Worm (Caenorhabditis elegans): ENCODE measurements around the gene hsp-90.

hsp-90 gene

ce11 chrV:14685435-14686058 lies 829 bp downstream of the hsp-90 start, which contains the start of gene C47E8.4 (continued):
- TF ChIP-seq nhr-25 (tag; optimal IDR thresholded peaks at IDR 0.05; ENCODE audit: borderline replicate concordance, insufficient read depth) (peak; percentile 94), nhr-6 (tag; optimal IDR thresholded peaks at IDR 0.05) (peak; percentile 99), nhr-10 (tag; optimal IDR thresholded peaks at IDR 0.05) (peak; percentile 82), mxl-2 (GFP tag; conservative IDR thresholded peaks at IDR 0.05) (peak; percentile 63; the same call in 1 of the 2 replicates), unc-130 (GFP tag; optimal IDR thresholded peaks at IDR 0.05) (peak; percentile 97), R02D3.7 (tag; optimal IDR thresholded peaks at IDR 0.05) (no peak), hif-1 (tag; optimal IDR thresholded peaks at IDR 0.05) (peak; percentile 77 to 95), ceh-62 (tag; optimal IDR thresholded peaks at IDR 0.05) (no peak), dmd-6 (GFP tag; IDR thresholded peaks at IDR 0.05) (peak; percentile 97), pha-4 (GFP tag; IDR thresholded peaks at IDR 0.05) (peak; percentile 94), pha-4 (tag; optimal IDR thresholded peaks at IDR 0.05) (peak; percentile 90), tag-97 (GFP tag; IDR thresholded peaks at IDR 0.05) (peak; percentile 96), dmd-9 (GFP tag; IDR thresholded peaks at IDR 0.05) (peak; percentile 99), nhr-11 (tag; optimal IDR thresholded peaks at IDR 0.05) (peak; percentile 99), lin-1 (GFP tag; IDR thresholded peaks at IDR 0.05) (peak; percentile 89), aha-1 (tag) (peak; percentile 99), jun-1 (tag; optimal IDR thresholded peaks at IDR 0.05) (peak; percentile 89), madf-5 (GFP tag; IDR thresholded peaks at IDR 0.05) (peak; percentile 74 to 81; a peak in 2 of 4 replicates), saeg-2 (GFP tag; IDR thresholded peaks at IDR 0.05) (peak; percentile 91), unc-62 (GFP tag; optimal IDR thresholded peaks at IDR 0.05 in 1 of 2) (peak; percentile 56 to 99), unc-62 (tag; optimal IDR thresholded peaks at IDR 0.05) (no peak)

- TF ChIP-seq unc-39 (tag; optimal IDR thresholded peaks at IDR 0.05) = no peak
- no peak for TF ChIP-seq dmd-8 (GFP tag; IDR thresholded peaks at IDR 0.05)
- no peak for TF ChIP-seq egl-27 (tag; optimal IDR thresholded peaks at IDR 0.05)
- TF ChIP-seq duxl-1 (tag; optimal IDR thresholded peaks at IDR 0.05; ENCODE audit: poor library complexity) = no peak
- 0 out of 2 replicates have a peak, but pooled peaks have one; percentile 6 for TF ChIP-seq dmd-6 (GFP tag; IDR thresholded peaks at IDR 0.05)
- TF ChIP-seq nhr-25 (tag; optimal IDR thresholded peaks at IDR 0.05; ENCODE audit: borderline replicate concordance, insufficient read depth) = no peak
- no peak for TF ChIP-seq nhr-28 (tag; optimal IDR thresholded peaks at IDR 0.05)
- no peak for TF ChIP-seq Y5F2A.4 (GFP tag; optimal IDR thresholded peaks at IDR 0.05)
- TF ChIP-seq jun-1 (tag; optimal IDR thresholded peaks at IDR 0.05) = no peak
- TF ChIP-seq nhr-77 (tag; optimal IDR thresholded peaks at IDR 0.05) = no peak
- no peak for TF ChIP-seq T20F7.1 (GFP tag; optimal IDR thresholded peaks at IDR 0.05)
- TF ChIP-seq snpc-4 (tag; optimal IDR thresholded peaks at IDR 0.05) = no peak
- TF ChIP-seq rbr-2 (tag; optimal IDR thresholded peaks at IDR 0.05) = no peak
- TF ChIP-seq cey-2 (tag; optimal IDR thresholded peaks at IDR 0.05; ENCODE audit: borderline replicate concordance, insufficient read depth) = no peak
- TF ChIP-seq tag-97 (GFP tag; IDR thresholded peaks at IDR 0.05) = no peak
- TF ChIP-seq F26F4.8 (GFP tag; conservative IDR thresholded peaks at IDR 0.05) = no peak
- peak in 1 of 2 experiments; percentile 97 for TF ChIP-seq unc-62 (GFP tag; optimal IDR thresholded peaks at IDR 0.05 in 1 of 2)
- TF ChIP-seq unc-62 (tag; optimal IDR thresholded peaks at IDR 0.05) = no peak
- no peak for TF ChIP-seq hif-1 (tag; optimal IDR thresholded peaks at IDR 0.05)
- no peak for TF ChIP-seq lin-15B (tag; optimal IDR thresholded peaks at IDR 0.05)
- no peak for TF ChIP-seq mxl-3 (GFP tag; optimal IDR thresholded peaks at IDR 0.05)
- no peak for TF ChIP-seq daf-16 (GFP tag; optimal IDR thresholded peaks at IDR 0.05)
- TF ChIP-seq daf-16 (tag; optimal IDR thresholded peaks at IDR 0.05) = no peak
- no peak for TF ChIP-seq madf-9 (GFP tag; conservative IDR thresholded peaks at IDR 0.05)
- TF ChIP-seq mep-1 (tag; optimal IDR thresholded peaks at IDR 0.05) = peak; percentile 27
- peak; percentile 21; the same call in 1 of the 2 replicates for TF ChIP-seq set-16 (GFP tag; IDR thresholded peaks at IDR 0.05)
- TF ChIP-seq hlh-11 (tag; optimal IDR thresholded peaks at IDR 0.05) = no peak
- no peak for TF ChIP-seq D1046.2 (GFP tag; IDR thresholded peaks at IDR 0.05)
- TF ChIP-seq madf-5 (GFP tag; IDR thresholded peaks at IDR 0.05) = no peak; a peak in 1 of 4 replicates
- TF ChIP-seq nhr-48 (tag; optimal IDR thresholded peaks at IDR 0.05) = no peak
- TF ChIP-seq mxl-2 (GFP tag; conservative IDR thresholded peaks at IDR 0.05) = no peak
- no peak for TF ChIP-seq spr-1 (tag; optimal IDR thresholded peaks at IDR 0.05)
- no peak for TF ChIP-seq daf-19 (GFP tag; conservative IDR thresholded peaks at IDR 0.05)
- peak; percentile 84 for TF ChIP-seq ama-1 (optimal IDR thresholded peaks at IDR 0.05)
- TF ChIP-seq Y105C5A.15 (GFP tag; IDR thresholded peaks at IDR 0.05) = no peak
Measured at ce11 chrV:14686231-14687105, 1.8 kb downstream of the hsp-90 start.

Measured in whole organism, L4 larva.